Worm (Caenorhabditis elegans): ENCODE measurements around the gene acy-3.

Gene acy-3

DNA sequence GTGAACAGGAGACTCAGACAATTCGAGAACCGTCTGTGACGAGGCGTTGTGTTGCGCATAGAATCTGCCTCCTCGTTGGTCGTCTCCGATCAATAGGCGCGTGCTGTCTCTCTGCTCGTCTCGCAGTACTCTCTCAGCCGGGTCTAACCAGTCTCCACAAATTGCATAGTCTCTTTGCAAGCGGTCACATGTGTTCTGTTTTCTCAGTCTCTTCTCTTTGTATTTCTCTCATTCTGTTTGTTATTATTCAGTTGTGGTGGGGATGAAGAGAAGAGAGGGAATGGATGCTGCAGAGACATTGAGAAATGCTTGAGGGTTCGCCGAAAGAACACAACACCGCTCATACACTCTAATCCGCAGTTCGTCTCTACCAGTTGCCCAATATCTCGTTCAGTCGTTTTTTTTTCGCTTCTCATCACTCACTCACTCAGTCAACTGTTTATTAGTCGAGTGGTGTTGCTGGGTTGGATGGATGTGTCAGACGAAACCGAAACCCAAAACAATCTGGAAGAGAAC lies 15.2 kb upstream of the acy-3 start (continued):
- TF ChIP-seq unc-86 (tag; optimal IDR thresholded peaks at IDR 0.05), result peak; percentile 97
- TF ChIP-seq pag-3 (tag; optimal IDR thresholded peaks at IDR 0.05; ENCODE audit: borderline replicate concordance, insufficient read depth), result peak; percentile 51
- TF ChIP-seq sox-4 (tag; optimal IDR thresholded peaks at IDR 0.05), result peak; percentile 79
- peak; percentile 97 for TF ChIP-seq ztf-4 (tag; optimal IDR thresholded peaks at IDR 0.05)
- peak; percentile 98 for TF ChIP-seq nhr-85 (tag)
- TF ChIP-seq aha-1 (tag; optimal IDR thresholded peaks at IDR 0.05), result peak; percentile 79
- peak; percentile 83 for TF ChIP-seq ceh-88 (GFP tag; IDR thresholded peaks at IDR 0.05)
- TF ChIP-seq alr-1 (tag; optimal IDR thresholded peaks at IDR 0.05; ENCODE audit: borderline replicate concordance), result no peak
- TF ChIP-seq hpl-2 (GFP tag; optimal IDR thresholded peaks at IDR 0.05), result peak; percentile 87
- TF ChIP-seq nhr-12 (tag; optimal IDR thresholded peaks at IDR 0.05), result peak; percentile 45
- peak; percentile 100 for TF ChIP-seq lin-14 (GFP tag; optimal IDR thresholded peaks at IDR 0.05)
- peak; percentile 96 for TF ChIP-seq fos-1 (tag; optimal IDR thresholded peaks at IDR 0.05)
- peak; percentile 90 for TF ChIP-seq grh-1 (GFP tag; IDR thresholded peaks at IDR 0.05)
- TF ChIP-seq mep-1 (tag; optimal IDR thresholded peaks at IDR 0.05), result peak; percentile 95
- peak; percentile 97 for TF ChIP-seq lin-13 (GFP tag; optimal IDR thresholded peaks at IDR 0.05)
- TF ChIP-seq isw-1 (GFP tag; IDR thresholded peaks at IDR 0.05), result peak; percentile 90
- peak; percentile 86 to 89 for TF ChIP-seq lin-35 (GFP tag; optimal IDR thresholded peaks at IDR 0.05)
- peak; percentile 82 for TF ChIP-seq mab-9 (GFP tag; IDR thresholded peaks at IDR 0.05)
- peak; percentile 89 for TF ChIP-seq blmp-1 (tag; optimal IDR thresholded peaks at IDR 0.05)
- TF ChIP-seq jun-1 (tag; optimal IDR thresholded peaks at IDR 0.05), result peak; percentile 94
- peak; percentile 71 to 75 (median 74) for TF ChIP-seq dpl-1 (GFP tag; optimal IDR thresholded peaks at IDR 0.05)
- peak; percentile 91 for TF ChIP-seq nhr-237 (tag; optimal IDR thresholded peaks at IDR 0.05)
- peak; percentile 91 for TF ChIP-seq unc-130 (tag; optimal IDR thresholded peaks at IDR 0.05)
- TF ChIP-seq dsc-1 (tag; optimal IDR thresholded peaks at IDR 0.05), result peak; percentile 90
- TF ChIP-seq lin-15B (tag; optimal IDR thresholded peaks at IDR 0.05), result peak; percentile 43
- no peak for TF ChIP-seq ceh-63 (GFP tag; optimal IDR thresholded peaks at IDR 0.05)
- no peak for TF ChIP-seq C34B4.2 (tag; optimal IDR thresholded peaks at IDR 0.05)
- no peak for TF ChIP-seq Y116A8C.19 (tag; optimal IDR thresholded peaks at IDR 0.05; ENCODE audit: borderline replicate concordance)
- TF ChIP-seq ceh-82 (tag; optimal IDR thresholded peaks at IDR 0.05), result peak; percentile 78 to 97 (median 93)
- TF ChIP-seq ztf-11 (tag; optimal IDR thresholded peaks at IDR 0.05), result peak in 1 of 2 experiments; percentile 77
- peak; percentile 98 for TF ChIP-seq nhr-20 (tag; optimal IDR thresholded peaks at IDR 0.05)
- TF ChIP-seq fkh-8 (tag; optimal IDR thresholded peaks at IDR 0.05), result peak; percentile 98
- TF ChIP-seq egl-27 (tag; optimal IDR thresholded peaks at IDR 0.05), result peak; percentile 93 to 96
- TF ChIP-seq C04F5.9 (tag; optimal IDR thresholded peaks at IDR 0.05), result peak; percentile 43
- peak; percentile 91 for TF ChIP-seq C16A3.4 (tag; optimal IDR thresholded peaks at IDR 0.05)
- peak; percentile 99 for TF ChIP-seq snu-23 (GFP tag; optimal IDR thresholded peaks at IDR 0.05)
- peak; percentile 62 for TF ChIP-seq elt-2 (tag; optimal IDR thresholded peaks at IDR 0.05)
- peak; percentile 61 for TF ChIP-seq nhr-28 (tag; optimal IDR thresholded peaks at IDR 0.05)
- TF ChIP-seq nhr-76 (tag; optimal IDR thresholded peaks at IDR 0.05), result no peak
- TF ChIP-seq sptf-1 (tag; optimal IDR thresholded peaks at IDR 0.05), result no peak
- TF ChIP-seq efl-3 (GFP tag; optimal IDR thresholded peaks at IDR 0.05), result no peak
- peak; percentile 95 for TF ChIP-seq nhr-19 (GFP tag; conservative IDR thresholded peaks at IDR 0.05)
- TF ChIP-seq nhr-11 (tag; optimal IDR thresholded peaks at IDR 0.05), result peak; percentile 95
- TF ChIP-seq nhr-71 (tag; optimal IDR thresholded peaks at IDR 0.05), result peak; percentile 99
- peak; percentile 74 for TF ChIP-seq aly-2 (tag; optimal IDR thresholded peaks at IDR 0.05)
- no peak for TF ChIP-seq hlh-17 (GFP tag; optimal IDR thresholded peaks at IDR 0.05; ENCODE audit: borderline replicate concordance)
- TF ChIP-seq unc-98 (GFP tag; IDR thresholded peaks at IDR 0.05), result no peak
- peak; percentile 57 for TF ChIP-seq pqm-1 (tag; optimal IDR thresholded peaks at IDR 0.05)
- no peak for TF ChIP-seq vab-15 (tag; optimal IDR thresholded peaks at IDR 0.05)
- TF ChIP-seq nhr-84 (tag; optimal IDR thresholded peaks at IDR 0.05), result no peak
- TF ChIP-seq ces-1 (GFP tag; optimal IDR thresholded peaks at IDR 0.05), result no peak
- TF ChIP-seq mdl-1 (tag; optimal IDR thresholded peaks at IDR 0.05), result peak; percentile 96 to 100
